Worm (Caenorhabditis elegans): Measurements from ENCODE around the gene srh-169.

srh-169 gene

DNA sequence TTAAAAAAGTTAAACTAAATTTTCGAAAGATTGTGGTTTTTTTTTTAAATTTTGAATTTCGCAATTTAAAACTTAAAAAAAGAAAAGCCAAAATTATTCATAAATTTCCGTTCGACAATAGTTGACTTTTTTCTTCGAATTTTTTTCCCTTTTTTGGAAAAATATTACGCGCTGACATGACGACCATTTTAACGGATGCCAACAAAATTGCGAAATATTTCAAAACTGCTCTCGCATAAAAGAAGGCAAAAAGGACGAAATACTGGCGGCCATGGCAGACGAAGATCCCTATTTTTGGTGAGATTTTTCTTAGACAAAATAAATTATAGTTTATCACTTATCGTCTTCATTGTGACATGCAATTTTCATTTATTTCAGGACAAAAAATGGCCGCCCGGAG is 9.1 kb upstream of the srh-169 start:
- no peak for TF ChIP-seq elt-3 (tag; optimal IDR thresholded peaks at IDR 0.05)
- TF ChIP-seq sma-3 (GFP tag; optimal IDR thresholded peaks at IDR 0.05): no peak
- no peak for TF ChIP-seq fos-1 (tag; optimal IDR thresholded peaks at IDR 0.05)
- peak; percentile 69 for TF ChIP-seq nhr-129 (tag; optimal IDR thresholded peaks at IDR 0.05)
- no peak for TF ChIP-seq nhr-10 (tag; optimal IDR thresholded peaks at IDR 0.05)

- peak; percentile 35 for TF ChIP-seq unc-55 (GFP tag; optimal IDR thresholded peaks at IDR 0.05)
- TF ChIP-seq ama-1 (optimal IDR thresholded peaks at IDR 0.05): no peak
- TF ChIP-seq snpc-4 (tag; optimal IDR thresholded peaks at IDR 0.05): no peak
- no peak for TF ChIP-seq lin-39 (tag; optimal IDR thresholded peaks at IDR 0.05)
- no peak for TF ChIP-seq sem-4 (tag; optimal IDR thresholded peaks at IDR 0.05)
- no peak for TF ChIP-seq nhr-6 (tag; optimal IDR thresholded peaks at IDR 0.05)
- TF ChIP-seq R02D3.7 (tag; optimal IDR thresholded peaks at IDR 0.05): no peak
- TF ChIP-seq aly-2 (tag; optimal IDR thresholded peaks at IDR 0.05): no peak
- no peak for TF ChIP-seq sma-9 (GFP tag; optimal IDR thresholded peaks at IDR 0.05)
- TF ChIP-seq sma-9 (tag; optimal IDR thresholded peaks at IDR 0.05): no peak
- TF ChIP-seq alr-1 (tag; optimal IDR thresholded peaks at IDR 0.05): no peak
- peak; percentile 100 for TF ChIP-seq nhr-129 (tag; optimal IDR thresholded peaks at IDR 0.05)
- TF ChIP-seq Y55F3AM.14 (GFP tag; optimal IDR thresholded peaks at IDR 0.05): no peak
- TF ChIP-seq C34F6.9 (tag; optimal IDR thresholded peaks at IDR 0.05): peak; percentile 24
- peak; percentile 2 for TF ChIP-seq fos-1 (tag; optimal IDR thresholded peaks at IDR 0.05)
- TF ChIP-seq lin-11 (tag; optimal IDR thresholded peaks at IDR 0.05): no peak
- TF ChIP-seq sma-3 (GFP tag; optimal IDR thresholded peaks at IDR 0.05): no peak
Observed at ce11 chrV:4041853-4042424, 5.7 kb upstream of the srh-169 start, which contains the start of the genes C49G7.10 and irg-2. Gene C49G7.10, minus strand, starts transcription at chrV:4042021. Gene irg-2, plus strand, starts transcription at chrV:4042181.

ce11 chrV:4043632-4044031 is 4.0 kb upstream of the srh-169 start, which contains the start of gene phat-3:
Gene phat-3, plus strand, starts transcription at chrV:4043932.
- no peak for TF ChIP-seq ztf-4 (tag; optimal IDR thresholded peaks at IDR 0.05)

ce11 chrV:4046122-4046521 is 1.5 kb upstream of the srh-169 start, which contains the start of gene phat-7:
Gene phat-7, plus strand, starts transcription at chrV:4046422.
- TF ChIP-seq mab-5 (tag; optimal IDR thresholded peaks at IDR 0.05): no peak
- no peak for TF ChIP-seq nhr-25 (tag; optimal IDR thresholded peaks at IDR 0.05)
- no peak for TF ChIP-seq nhr-6 (tag; optimal IDR thresholded peaks at IDR 0.05)
- TF ChIP-seq ztf-4 (tag; optimal IDR thresholded peaks at IDR 0.05): no peak
- no peak for TF ChIP-seq nhr-21 (tag; optimal IDR thresholded peaks at IDR 0.05)
- no peak for TF ChIP-seq elt-3 (tag; optimal IDR thresholded peaks at IDR 0.05)
- no peak for TF ChIP-seq nhr-237 (tag; optimal IDR thresholded peaks at IDR 0.05)
- no peak for TF ChIP-seq lsy-2 (tag; optimal IDR thresholded peaks at IDR 0.05)
- TF ChIP-seq nhr-11 (tag; optimal IDR thresholded peaks at IDR 0.05): no peak
- no peak for TF ChIP-seq unc-39 (tag; optimal IDR thresholded peaks at IDR 0.05)
- no peak for TF ChIP-seq skn-1 (tag; optimal IDR thresholded peaks at IDR 0.05)
- TF ChIP-seq ama-1 (optimal IDR thresholded peaks at IDR 0.05): no peak
- no peak for TF ChIP-seq dmd-4 (tag; optimal IDR thresholded peaks at IDR 0.05)

- TF ChIP-seq crh-2 (tag; optimal IDR thresholded peaks at IDR 0.05): no peak
- no peak for TF ChIP-seq ceh-82 (tag; optimal IDR thresholded peaks at IDR 0.05)
- no peak for TF ChIP-seq nhr-6 (tag; optimal IDR thresholded peaks at IDR 0.05)
- TF ChIP-seq zag-1 (tag; optimal IDR thresholded peaks at IDR 0.05): no peak
- no peak for TF ChIP-seq C34F6.9 (tag; optimal IDR thresholded peaks at IDR 0.05)
- TF ChIP-seq nhr-11 (tag; optimal IDR thresholded peaks at IDR 0.05): no peak
- no peak for TF ChIP-seq nhr-12 (tag; optimal IDR thresholded peaks at IDR 0.05)
- TF ChIP-seq alr-1 (tag; optimal IDR thresholded peaks at IDR 0.05): no peak
- TF ChIP-seq aly-2 (tag; optimal IDR thresholded peaks at IDR 0.05): no peak
- TF ChIP-seq F13H6.1 (tag; optimal IDR thresholded peaks at IDR 0.05): no peak
- no peak for TF ChIP-seq ceh-16 (tag; optimal IDR thresholded peaks at IDR 0.05)
- TF ChIP-seq lin-11 (tag; optimal IDR thresholded peaks at IDR 0.05): no peak
- no peak for TF ChIP-seq elt-3 (tag; optimal IDR thresholded peaks at IDR 0.05)
- TF ChIP-seq lin-39 (tag; optimal IDR thresholded peaks at IDR 0.05): no peak
- no peak for TF ChIP-seq sma-3 (GFP tag; optimal IDR thresholded peaks at IDR 0.05)
- TF ChIP-seq unc-62 (GFP tag; optimal IDR thresholded peaks at IDR 0.05): no peak
- TF ChIP-seq nhr-10 (tag; optimal IDR thresholded peaks at IDR 0.05): no peak
- TF ChIP-seq nhr-129 (tag; optimal IDR thresholded peaks at IDR 0.05): no peak
Observed at ce11 chrV:4055025-4055424, 7.4 kb downstream of the srh-169 start, which contains the start of gene djr-1.2. Gene djr-1.2, minus strand, starts transcription at chrV:4055125.
